Fruit fly (Drosophila melanogaster): ENCODE results near the gene CG31523.

- TF ChIP-seq HmgD (GFP tag; optimal IDR thresholded peaks at IDR 0.05) (no peak), CG31365 (tag; optimal IDR thresholded peaks at IDR 0.05) (no peak), CG10431 (GFP tag; optimal IDR thresholded peaks at IDR 0.05) (no peak), CG6854 (GFP tag; optimal IDR thresholded peaks at IDR 0.05) (no peak), CG16779 (GFP tag; IDR thresholded peaks at IDR 0.05) (no peak), B-H1 (GFP tag; IDR thresholded peaks at IDR 0.05) (no peak), Mad (GFP tag; optimal IDR thresholded peaks at IDR 0.05) (no peak)
These were observed 52.3 kb downstream of the CG31523 start, which contains the start of gene CG31525 for dm6 chr3R:4426730-4427129.
